Fruit fly (Drosophila melanogaster) Kc167 (cell line): ENCODE results near the gene CG5641.

Experiments used
- Myc ChIP-seq: fragments of >200 bp; optimal IDR thresholded peaks from 2 replicates; lab custom pipeline; 2017; ENCODE audit warnings: missing external identifiers
- Sin3A ChIP-seq: fragments of >200 bp; optimal IDR thresholded peaks from 2 replicates; lab custom pipeline; 2018; ENCODE audit warnings: missing external identifiers
- h ChIP-seq: fragments of >200 bp; optimal IDR thresholded peaks from 3 replicates; lab custom pipeline; 2018; ENCODE audit warnings: missing external identifiers
- insv ChIP-seq: fragments of >200 bp; optimal IDR thresholded peaks from 3 replicates; lab custom pipeline; 2018; ENCODE audit warnings: missing external identifiers
- psq ChIP-seq: fragments of >200 bp; optimal IDR thresholded peaks from 2 replicates; lab custom pipeline; 2017; ENCODE audit warnings: missing external identifiers
- ttk ChIP-seq: sonication (Bioruptor generic); optimal IDR thresholded peaks from 2 replicates; lab custom pipeline; 2017; ENCODE audit warnings: missing external identifiers

DNA sequence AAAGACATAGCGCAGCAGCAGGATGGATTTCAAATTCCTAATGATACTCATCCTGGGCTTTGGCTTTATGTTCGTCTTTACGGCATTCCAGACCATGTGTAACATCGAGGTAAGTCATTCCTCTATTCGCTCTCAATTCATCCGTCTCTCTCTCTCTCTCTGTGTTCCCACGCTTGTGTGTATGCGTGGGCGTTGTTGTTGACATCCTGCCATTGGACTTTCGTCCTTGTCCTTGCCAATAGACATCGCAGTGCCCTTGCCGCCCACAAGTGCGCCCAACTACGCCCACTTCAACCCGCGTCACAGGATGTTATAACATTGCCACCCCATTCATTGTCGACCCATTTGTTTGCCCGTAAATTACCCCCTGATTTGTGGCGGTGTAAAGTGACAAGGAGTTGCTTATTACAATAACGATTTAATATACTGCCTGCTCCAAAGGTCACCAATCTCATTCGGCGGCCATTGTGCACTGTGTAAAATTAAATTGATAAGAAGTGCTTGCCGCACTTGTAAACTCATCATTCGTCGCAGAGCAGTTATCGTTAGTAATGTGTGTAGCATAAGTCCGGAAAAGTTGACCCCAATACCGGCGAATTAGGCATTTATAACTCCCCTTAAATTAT is 20.6 kb upstream of the CG5641 start:
- no peak for TF ChIP-seq psq
- no peak for TF ChIP-seq ttk
- TF ChIP-seq Sin3A (lab: Kevin White, UChicago), result no peak
- TF ChIP-seq h (lab: Kevin White, UChicago), result no peak
- TF ChIP-seq Myc (lab: Kevin White, UChicago), result no peak
- TF ChIP-seq insv (lab: Kevin White, UChicago), result no peak
